Worm (Caenorhabditis elegans): ENCODE results near the gene F57C12.2.

ce11 chrX:581754-582153 is 30.6 kb upstream of the F57C12.2 start:
- no peak for TF ChIP-seq elt-3 (tag; optimal IDR thresholded peaks at IDR 0.05)
- no peak for TF ChIP-seq unc-39 (tag; optimal IDR thresholded peaks at IDR 0.05)

All from whole organism, L2 larva.